Worm (Caenorhabditis elegans) whole organism, L1 larva: Measurements from ENCODE around the gene nlp-33.

Experiments used
- C04F5.9 ChIP-seq: sonication (generic microtip); optimal IDR thresholded peaks from 2 replicates; lab custom pipeline; 2016; ENCODE audit warnings: missing genetic modification characterization, missing compliant biosample characterization
- C34B4.2 ChIP-seq: sonication (generic microtip); optimal IDR thresholded peaks from 2 replicates; lab custom pipeline; 2017; ENCODE audit warnings: mild to moderate bottlenecking, missing genetic modification characterization, missing compliant biosample characterization
- F16B12.6 ChIP-seq: fragments of 150-350 bp; optimal IDR thresholded peaks from 2 replicates; lab custom pipeline; 2014; ENCODE audit warnings: missing biosample characterization, missing genetic modification characterization
- aha-1 ChIP-seq: fragments of 150-350 bp; optimal IDR thresholded peaks from 2 replicates; lab custom pipeline; 2014; ENCODE audit warnings: missing biosample characterization, missing genetic modification characterization
- alr-1 ChIP-seq: fragments of 200-800 bp; sonication (Bioruptor generic); optimal IDR thresholded peaks from 2 replicates; lab custom pipeline; 2018; ENCODE audit warnings: borderline replicate concordance, mild to moderate bottlenecking, missing genetic modification characterization, missing compliant biosample characterization
- aly-2 ChIP-seq: fragments of 150-350 bp; optimal IDR thresholded peaks from 2 replicates; lab custom pipeline; 2014; ENCODE audit warnings: missing biosample characterization, missing genetic modification characterization
- ceh-63 ChIP-seq: fragments of 200-800 bp; sonication (Bioruptor generic); optimal IDR thresholded peaks from 2 replicates; lab custom pipeline; 2018; ENCODE audit warnings: mild to moderate bottlenecking, missing genetic modification characterization, missing compliant biosample characterization
- ceh-82 ChIP-seq, 3 experiments: fragments of 150-350 bp in 1 of 3; sonication (generic microtip) in 2 of 3; optimal IDR thresholded peaks; 2 replicates each; lab custom pipeline; 2014 to 2017; ENCODE audit warnings: missing biosample characterization in 3 of 3, missing genetic modification characterization in 3 of 3
- ceh-88 ChIP-seq: fragments of 200-800 bp; sonication (Bioruptor generic); IDR thresholded peaks from 2 replicates; pipeline ENCODE4 v1.3.6; 2022; ENCODE audit warnings: missing genetic modification characterization, missing compliant biosample characterization
- efl-1 ChIP-seq, 4 experiments: fragments of 150-350 bp; optimal IDR thresholded peaks in 3 of 4; peaks in 1 of 4; 1 replicate in 1 of 4; 2 replicates in 3 of 4; lab custom pipeline; 2014; ENCODE audit warnings: missing biosample characterization in 2 of 4, missing genetic modification characterization in 2 of 4, missing genetic modification reagents in 2 of 4
- efl-3 ChIP-seq: fragments of 200-800 bp; sonication (Bioruptor generic); optimal IDR thresholded peaks from 2 replicates; lab custom pipeline; 2018; ENCODE audit warnings: mild to moderate bottlenecking, missing genetic modification characterization, missing compliant biosample characterization
- egl-13 ChIP-seq: sonication (generic microtip); optimal IDR thresholded peaks from 2 replicates; lab custom pipeline; 2016; ENCODE audit warnings: missing genotype, missing genetic modification reagents, missing genetic modification characterization, missing compliant biosample characterization
- egl-27 ChIP-seq, 2 experiments: fragments of 150-350 bp in 1 of 2; sonication (generic microtip); optimal IDR thresholded peaks; 3 replicates each; lab custom pipeline; 2017 to 2018; ENCODE audit warnings: missing biosample characterization in 2 of 2, missing genetic modification characterization in 2 of 2, missing genetic modification reagents in 2 of 2
- elt-3 ChIP-seq, 6 experiments: fragments of 150-350 bp in 1 of 6; sonication (generic microtip); optimal IDR thresholded peaks; 2 replicates each; lab custom pipeline; 2017 to 2018; ENCODE audit warnings: missing biosample characterization in 6 of 6, missing genetic modification characterization in 6 of 6, inconsistent platforms in 1 of 6
- ets-5 ChIP-seq: fragments of 200-800 bp; sonication (Bioruptor generic); IDR thresholded peaks from 2 replicates; pipeline ENCODE4 v1.3.6; 2022; ENCODE audit warnings: missing genetic modification characterization, missing compliant biosample characterization
- fkh-10 ChIP-seq: sonication (generic microtip); optimal IDR thresholded peaks from 2 replicates; lab custom pipeline; 2017; ENCODE audit warnings: missing biosample characterization, missing genetic modification reagents, missing genetic modification characterization
- fkh-4 ChIP-seq: sonication (generic microtip); optimal IDR thresholded peaks from 2 replicates; lab custom pipeline; 2016; ENCODE audit warnings: missing compliant biosample characterization, missing genetic modification characterization, borderline replicate concordance
- fos-1 ChIP-seq: fragments of 150-350 bp; optimal IDR thresholded peaks from 2 replicates; lab custom pipeline; 2014; ENCODE audit warnings: missing biosample characterization, missing genetic modification characterization
- grh-1 ChIP-seq: fragments of 200-800 bp; sonication (Bioruptor generic); IDR thresholded peaks from 2 replicates; pipeline ENCODE4 v1.3.6; 2022; ENCODE audit warnings: missing genetic modification reagents, missing genetic modification characterization, missing compliant biosample characterization
- irx-1 ChIP-seq: sonication (generic microtip); optimal IDR thresholded peaks from 2 replicates; lab custom pipeline; 2016; ENCODE audit warnings: missing genetic modification characterization, missing compliant biosample characterization
- isw-1 ChIP-seq: fragments of 200-800 bp; sonication (Bioruptor generic); IDR thresholded peaks from 2 replicates; pipeline ENCODE4 v1.3.6; 2022; ENCODE audit warnings: missing genetic modification characterization, missing compliant biosample characterization
- lin-13 ChIP-seq: fragments of 150-350 bp; optimal IDR thresholded peaks from 2 replicates; lab custom pipeline; 2014; ENCODE audit warnings: missing biosample characterization, missing genetic modification reagents, missing genetic modification characterization
- lin-14 ChIP-seq: fragments of 200-800 bp; sonication (Bioruptor generic); optimal IDR thresholded peaks from 2 replicates; lab custom pipeline; 2018; ENCODE audit warnings: mild to moderate bottlenecking, missing genetic modification characterization, moderate library complexity, missing compliant biosample characterization
- lin-15B ChIP-seq: fragments of 150-350 bp; sonication (generic microtip); optimal IDR thresholded peaks from 3 replicates; lab custom pipeline; 2014; ENCODE audit warnings: missing biosample characterization, missing genetic modification characterization
- lin-35 ChIP-seq, 2 experiments: fragments of 150-350 bp; optimal IDR thresholded peaks; 2 replicates each; lab custom pipeline; 2014; ENCODE audit warnings: missing biosample characterization in 2 of 2, missing genetic modification characterization in 2 of 2, missing genetic modification reagents in 2 of 2
- lin-39 ChIP-seq: fragments of 150-350 bp; optimal IDR thresholded peaks from 2 replicates; lab custom pipeline; 2014; ENCODE audit warnings: missing biosample characterization, missing genetic modification reagents, missing genetic modification characterization
- lir-3 ChIP-seq: sonication (generic microtip); optimal IDR thresholded peaks from 2 replicates; lab custom pipeline; 2016; ENCODE audit warnings: mild to moderate bottlenecking, missing genetic modification characterization, moderate library complexity, missing compliant biosample characterization; ENCODE audit not compliant: poor library complexity
- mab-9 ChIP-seq: fragments of 200-800 bp; sonication (Bioruptor generic); IDR thresholded peaks from 2 replicates; pipeline ENCODE4 v1.3.6; 2022; ENCODE audit warnings: missing genetic modification reagents, missing genetic modification characterization, missing compliant biosample characterization
- mdl-1 ChIP-seq, 2 experiments: fragments of 150-350 bp; optimal IDR thresholded peaks; 2 replicates each; lab custom pipeline; 2014 to 2017; ENCODE audit warnings: missing biosample characterization in 2 of 2, missing genetic modification characterization in 2 of 2, inconsistent platforms in 1 of 2
- mef-2 ChIP-seq: fragments of 150-350 bp; optimal IDR thresholded peaks from 2 replicates; lab custom pipeline; 2014; ENCODE audit warnings: missing biosample characterization, missing genetic modification characterization
- mep-1 ChIP-seq: fragments of 150-350 bp; optimal IDR thresholded peaks from 2 replicates; lab custom pipeline; 2014; ENCODE audit warnings: missing biosample characterization, missing genetic modification characterization
- nhr-12 ChIP-seq: sonication (generic microtip); optimal IDR thresholded peaks from 2 replicates; lab custom pipeline; 2017; ENCODE audit warnings: missing biosample characterization, missing genetic modification characterization
- nhr-19 ChIP-seq: fragments of 200-800 bp; sonication (Bioruptor generic); conservative IDR thresholded peaks from 2 replicates; pipeline ENCODE4 v1.3.6; 2022; ENCODE audit warnings: missing genetic modification characterization, missing compliant biosample characterization
- nhr-20 ChIP-seq: sonication (generic microtip); optimal IDR thresholded peaks from 2 replicates; lab custom pipeline; 2016; ENCODE audit warnings: mild to moderate bottlenecking, missing genetic modification characterization, missing compliant biosample characterization
- nhr-237 ChIP-seq: fragments of 150-350 bp; optimal IDR thresholded peaks from 2 replicates; lab custom pipeline; 2014; ENCODE audit warnings: missing biosample characterization, missing genetic modification characterization
- nhr-28 ChIP-seq: fragments of 150-350 bp; optimal IDR thresholded peaks from 2 replicates; lab custom pipeline; 2014; ENCODE audit warnings: missing biosample characterization, missing genetic modification characterization
- nhr-71 ChIP-seq: sonication (generic microtip); optimal IDR thresholded peaks from 2 replicates; lab custom pipeline; 2016; ENCODE audit warnings: mild to moderate bottlenecking, missing genetic modification characterization, moderate library complexity, missing compliant biosample characterization
- nhr-76 ChIP-seq: sonication (generic microtip); optimal IDR thresholded peaks from 2 replicates; lab custom pipeline; 2017; ENCODE audit warnings: missing biosample characterization, missing genetic modification characterization
- nhr-84 ChIP-seq: sonication (generic microtip); optimal IDR thresholded peaks from 2 replicates; lab custom pipeline; 2017; ENCODE audit warnings: missing biosample characterization, missing genetic modification characterization
- nhr-90 ChIP-seq: sonication (generic microtip); optimal IDR thresholded peaks from 2 replicates; lab custom pipeline; 2016; ENCODE audit warnings: mild to moderate bottlenecking, missing genetic modification characterization, missing compliant biosample characterization; ENCODE audit not compliant: poor library complexity
- pqm-1 ChIP-seq: sonication (generic microtip); optimal IDR thresholded peaks from 3 replicates; lab custom pipeline; 2017; ENCODE audit warnings: missing biosample characterization, missing genetic modification characterization
- skn-1 ChIP-seq: fragments of 150-350 bp; optimal IDR thresholded peaks from 2 replicates; lab custom pipeline; 2014; ENCODE audit warnings: missing biosample characterization, missing genetic modification characterization
- snpc-4 ChIP-seq: fragments of 150-350 bp; optimal IDR thresholded peaks from 2 replicates; lab custom pipeline; 2014; ENCODE audit warnings: missing biosample characterization, missing genetic modification characterization
- sptf-1 ChIP-seq: fragments of 150-350 bp; optimal IDR thresholded peaks from 2 replicates; lab custom pipeline; 2014; ENCODE audit warnings: missing biosample characterization, missing genetic modification characterization
- sup-37 ChIP-seq: fragments of 200-800 bp; sonication (Bioruptor generic); optimal IDR thresholded peaks from 2 replicates; lab custom pipeline; 2018; ENCODE audit warnings: mild to moderate bottlenecking, missing genetic modification characterization, missing compliant biosample characterization
- swsn-7 ChIP-seq: sonication (generic microtip); optimal IDR thresholded peaks from 2 replicates; lab custom pipeline; 2016; ENCODE audit warnings: missing genetic modification characterization, missing compliant biosample characterization
- tbx-2 ChIP-seq: sonication (generic microtip); optimal IDR thresholded peaks from 2 replicates; lab custom pipeline; 2016; ENCODE audit warnings: missing genetic modification characterization, missing compliant biosample characterization
- tlp-1 ChIP-seq: fragments of 150-350 bp; optimal IDR thresholded peaks from 2 replicates; lab custom pipeline; 2014; ENCODE audit warnings: missing biosample characterization, missing genetic modification characterization
- unc-86 ChIP-seq: sonication (generic microtip); optimal IDR thresholded peaks from 2 replicates; lab custom pipeline; 2016; ENCODE audit warnings: missing genetic modification characterization, missing compliant biosample characterization
- xbp-1 ChIP-seq: sonication (generic microtip); optimal IDR thresholded peaks from 2 replicates; lab custom pipeline; 2016; ENCODE audit warnings: missing genetic modification characterization, missing compliant biosample characterization
- zag-1 ChIP-seq: fragments of 150-350 bp; optimal IDR thresholded peaks from 2 replicates; lab custom pipeline; 2014; ENCODE audit warnings: missing biosample characterization, missing genetic modification characterization
- zip-4 ChIP-seq: fragments of 200-800 bp; sonication (Bioruptor generic); optimal IDR thresholded peaks from 2 replicates; lab custom pipeline; 2018; ENCODE audit warnings: mild to moderate bottlenecking, missing genetic modification characterization, moderate library complexity, missing compliant biosample characterization
- ztf-11 ChIP-seq, 2 experiments: sonication (generic microtip); optimal IDR thresholded peaks; 2 replicates each; lab custom pipeline; 2016 to 2017; ENCODE audit warnings: missing genetic modification characterization in 2 of 2, missing biosample characterization in 1 of 2, missing compliant biosample characterization in 1 of 2
- ztf-4 ChIP-seq: fragments of 150-350 bp; optimal IDR thresholded peaks from 2 replicates; lab custom pipeline; 2014; ENCODE audit warnings: missing biosample characterization, missing genetic modification characterization

The nlp-33 gene

ce11 chrV:11174663-11175062 lies 27.5 kb downstream of the nlp-33 start:
- no peak for TF ChIP-seq alr-1 (tag; lab: Kevin White, UChicago)
- TF ChIP-seq nhr-84 (tag; lab: Kevin White, UChicago) = no peak
- TF ChIP-seq fkh-10 = no peak
- TF ChIP-seq nhr-20 (tag; lab: Kevin White, UChicago) = no peak
- peak; percentile 5 for TF ChIP-seq swsn-7 (tag; lab: Kevin White, UChicago)
- no peak for TF ChIP-seq ztf-4 (tag; lab: Kevin White, UChicago)
- TF ChIP-seq xbp-1 (tag; lab: Kevin White, UChicago) = no peak
- TF ChIP-seq ztf-11 (tag; optimal IDR thresholded peaks at IDR 0.05; lab: Kevin White, UChicago) = no peak
- peak in 1 of 2 experiments; percentile 2 for TF ChIP-seq efl-1 (optimal IDR thresholded peaks at IDR 0.05; lab: Kevin White, UChicago)
- TF ChIP-seq efl-1 (GFP tag; optimal IDR thresholded peaks at IDR 0.05 in 1 of 2; lab: Kevin White, UChicago) = peak in 1 of 2 experiments; percentile 94
- no peak for TF ChIP-seq grh-1 (GFP tag; lab: Robert Waterston, UW)
- no peak for TF ChIP-seq zip-4 (GFP tag; lab: Kevin White, UChicago)
- no peak for TF ChIP-seq nhr-76 (tag; lab: Kevin White, UChicago)
- no peak for TF ChIP-seq mep-1 (tag; lab: Kevin White, UChicago)
- TF ChIP-seq lin-39 = no peak
- no peak for TF ChIP-seq tlp-1 (tag; lab: Kevin White, UChicago)
- no peak for TF ChIP-seq unc-86 (tag; lab: Kevin White, UChicago)
- peak; percentile 34 for TF ChIP-seq lin-14
- no peak for TF ChIP-seq ets-5 (GFP tag; lab: Robert Waterston, UW)
- TF ChIP-seq nhr-90 = peak; percentile 23
- TF ChIP-seq egl-13 = no peak
- TF ChIP-seq sptf-1 (tag; lab: Kevin White, UChicago) = no peak
- TF ChIP-seq irx-1 (tag; lab: Kevin White, UChicago) = no peak
- TF ChIP-seq nhr-28 = no peak
- TF ChIP-seq tbx-2 = no peak
- peak; percentile 41 for TF ChIP-seq nhr-19
- TF ChIP-seq lir-3 (tag; lab: Kevin White, UChicago) = no peak
- TF ChIP-seq skn-1 (tag; lab: Kevin White, UChicago) = no peak
- TF ChIP-seq fos-1 (tag; lab: Kevin White, UChicago) = no peak
- TF ChIP-seq fkh-4 (tag; lab: Kevin White, UChicago) = no peak
- TF ChIP-seq ceh-63 (GFP tag; lab: Kevin White, UChicago) = no peak
- TF ChIP-seq lin-35 (GFP tag; optimal IDR thresholded peaks at IDR 0.05; lab: Kevin White, UChicago) = peak in 1 of 2 experiments; percentile 32
- TF ChIP-seq nhr-237 = no peak
- no peak for TF ChIP-seq isw-1
- TF ChIP-seq aly-2 (tag; lab: Kevin White, UChicago) = no peak
- peak; percentile 93 for TF ChIP-seq snpc-4 (tag; lab: Kevin White, UChicago)
- TF ChIP-seq ceh-82 (tag; optimal IDR thresholded peaks at IDR 0.05; lab: Kevin White, UChicago) = no peak
- TF ChIP-seq F16B12.6 (tag; lab: Kevin White, UChicago) = no peak
- TF ChIP-seq C34B4.2 (tag; lab: Kevin White, UChicago) = no peak
- no peak for TF ChIP-seq egl-27 (tag; optimal IDR thresholded peaks at IDR 0.05; lab: Kevin White, UChicago)
- no peak for TF ChIP-seq mef-2 (tag; lab: Kevin White, UChicago)
- TF ChIP-seq ceh-88 (GFP tag; lab: Robert Waterston, UW) = no peak
- TF ChIP-seq pqm-1 (tag; lab: Kevin White, UChicago) = no peak
- TF ChIP-seq mdl-1 (tag; optimal IDR thresholded peaks at IDR 0.05; lab: Kevin White, UChicago) = no peak
- no peak for TF ChIP-seq elt-3 (tag; optimal IDR thresholded peaks at IDR 0.05; lab: Kevin White, UChicago)
- no peak for TF ChIP-seq lin-15B
- no peak for TF ChIP-seq aha-1
- no peak for TF ChIP-seq zag-1 (tag; lab: Kevin White, UChicago)
- TF ChIP-seq nhr-12 = no peak
- no peak for TF ChIP-seq mab-9 (GFP tag; lab: Robert Waterston, UW)
- no peak for TF ChIP-seq C04F5.9 (tag; lab: Kevin White, UChicago)
- TF ChIP-seq efl-3 (GFP tag; lab: Kevin White, UChicago) = no peak
- TF ChIP-seq nhr-71 (tag; lab: Kevin White, UChicago) = peak; percentile 44
- TF ChIP-seq sup-37 (GFP tag; lab: Kevin White, UChicago) = no peak
- TF ChIP-seq lin-13 (GFP tag; lab: Kevin White, UChicago) = no peak
